Worm (Caenorhabditis elegans): ENCODE measurements around the gene scrm-8.
"Not testable (repeated sequence)": the region's sequence is repeated elsewhere in the genome, so short reads cannot be mapped to it uniquely, and the experiment has no call there.

DNA sequence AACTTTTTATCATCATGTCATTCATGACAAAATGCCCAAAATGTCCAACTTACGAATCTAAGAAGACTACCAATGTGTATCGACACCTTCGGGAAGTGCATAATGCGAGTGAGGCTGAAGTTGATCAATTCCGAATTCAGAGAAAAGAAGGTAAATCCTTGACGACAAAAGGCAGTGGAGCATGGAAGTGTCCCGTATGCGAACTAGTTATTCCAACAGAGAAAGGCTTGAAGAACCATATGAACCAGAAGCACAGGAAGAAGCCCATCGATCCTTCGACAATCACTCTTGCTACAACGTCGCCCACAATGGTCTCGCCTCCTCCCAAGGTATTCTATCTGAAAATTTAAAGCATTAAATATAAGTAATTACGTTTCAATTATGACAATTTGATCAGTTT lies 21.6 kb downstream of the scrm-8 start, which contains the start of gene K08D10.11:
- not testable (repeated sequence) for TF ChIP-seq flt-1 (GFP tag; IDR thresholded peaks at IDR 0.05); T22C8.4 (GFP tag; IDR thresholded peaks at IDR 0.05); cog-1 (tag; optimal IDR thresholded peaks at IDR 0.05); med-1 (GFP tag; optimal IDR thresholded peaks at IDR 0.05; ENCODE audit: insufficient read depth); klf-2 (GFP tag; conservative IDR thresholded peaks at IDR 0.05); ztf-29 (GFP tag; IDR thresholded peaks at IDR 0.05)
